Worm (Caenorhabditis elegans) whole organism, L2 larva: Measurements from ENCODE around the gene kbp-1.

ENCODE experiments used
- R02D3.7 ChIP-seq: fragments of 150-350 bp; optimal IDR thresholded peaks from 2 replicates; lab custom pipeline; 2014; ENCODE audit warnings: missing biosample characterization, missing genetic modification characterization
- lin-13 ChIP-seq: fragments of 150-350 bp; optimal IDR thresholded peaks from 2 replicates; lab custom pipeline; 2014; ENCODE audit warnings: missing biosample characterization, missing genetic modification reagents, missing genetic modification characterization
- zag-1 ChIP-seq: fragments of 150-350 bp; optimal IDR thresholded peaks from 2 replicates; lab custom pipeline; 2014; ENCODE audit warnings: missing biosample characterization, missing genetic modification characterization

ce11 chrIII:6904468-6904867 lies 35.0 kb downstream of the kbp-1 start:
- TF ChIP-seq lin-13 (GFP tag; lab: Kevin White, UChicago) (no peak), zag-1 (tag; lab: Kevin White, UChicago) (no peak), R02D3.7 (tag; lab: Kevin White, UChicago) (no peak)
